Fruit fly (Drosophila melanogaster): Measurements from ENCODE around the gene Dnz1.

Dnz1 gene

dm6 chr2L:10856328-10856942 is at the start of gene Dnz1:
TSS of gene Dnz1 (minus strand) at chr2L:10856644.
- TF ChIP-seq CTCF (optimal IDR thresholded peaks at IDR 0.05) (no peak), CG8478 (optimal IDR thresholded peaks at IDR 0.05) (no peak)

dm6 chr2L:10901685-10902084 is 45.2 kb upstream of the Dnz1 start, which contains the start of gene CG14070:
TSS of gene CG14070 (minus strand) at chr2L:10901785.
- no peak for TF ChIP-seq CG8478 (optimal IDR thresholded peaks at IDR 0.05)
- TF ChIP-seq CTCF (optimal IDR thresholded peaks at IDR 0.05), result no peak

dm6 chr2L:10888827-10889226 is 32.4 kb upstream of the Dnz1 start, which contains the start of gene CG14071:
TSS of gene CG14071 (minus strand) at chr2L:10888927.
- TF ChIP-seq CG8478 (optimal IDR thresholded peaks at IDR 0.05) (no peak), CTCF (optimal IDR thresholded peaks at IDR 0.05) (no peak)

dm6 chr2L:10869867-10870266 is 13.4 kb upstream of the Dnz1 start, which contains the start of gene CG12517:
TSS of gene CG12517 (plus strand) at chr2L:10870167.
- TF ChIP-seq CTCF (optimal IDR thresholded peaks at IDR 0.05) (no peak), CG8478 (optimal IDR thresholded peaks at IDR 0.05) (no peak)

- TF ChIP-seq CG8478 (optimal IDR thresholded peaks at IDR 0.05), result no peak
- TF ChIP-seq CTCF (optimal IDR thresholded peaks at IDR 0.05), result no peak
Measured at dm6 chr2L:10858064-10859047, 1.9 kb upstream of the Dnz1 start, which contains the start of the genes aurB and Stam. TSS of gene aurB (minus strand) at chr2L:10858094. TSS of gene Stam (plus strand) at chr2L:10858536.

- TF ChIP-seq CG8478 (optimal IDR thresholded peaks at IDR 0.05) (no peak), CTCF (optimal IDR thresholded peaks at IDR 0.05) (no peak)
Measured at dm6 chr2L:10851336-10851862, 5.0 kb downstream of the Dnz1 start.

- TF ChIP-seq CG8478 (optimal IDR thresholded peaks at IDR 0.05), result no peak
- TF ChIP-seq CTCF (optimal IDR thresholded peaks at IDR 0.05), result peak in 1 of 2 experiments; percentile 43
Measured at dm6 chr2L:10850320-10850990, 6.0 kb downstream of the Dnz1 start, which contains the start of gene porin. TSS of gene porin (minus strand) at chr2L:10850848.

- no peak for TF ChIP-seq CTCF (optimal IDR thresholded peaks at IDR 0.05)
- TF ChIP-seq CG8478 (optimal IDR thresholded peaks at IDR 0.05), result no peak
Measured at dm6 chr2L:10849511-10850191, 6.8 kb downstream of the Dnz1 start, which contains the start of gene SmydA-3. TSS of gene SmydA-3 (plus strand) at chr2L:10850141.

dm6 chr2L:10846944-10847343 is 9.5 kb downstream of the Dnz1 start, which contains the start of gene Porin2:
TSS of gene Porin2 (minus strand) at chr2L:10847044.
- no peak for TF ChIP-seq CTCF (optimal IDR thresholded peaks at IDR 0.05)
- TF ChIP-seq CG8478 (optimal IDR thresholded peaks at IDR 0.05), result no peak

- no peak for TF ChIP-seq CTCF (optimal IDR thresholded peaks at IDR 0.05)
- TF ChIP-seq CG8478 (optimal IDR thresholded peaks at IDR 0.05), result no peak
Measured at dm6 chr2L:10845564-10845963, 10.9 kb downstream of the Dnz1 start, which contains the start of the genes CG17139 and CG17140. TSS of gene CG17139 (minus strand) at chr2L:10845664. TSS of gene CG17140 (minus strand) at chr2L:10845664.

- peak; percentile 12 to 19 for TF ChIP-seq CTCF (optimal IDR thresholded peaks at IDR 0.05)
- no peak for TF ChIP-seq CG8478 (optimal IDR thresholded peaks at IDR 0.05)
Measured at dm6 chr2L:10842326-10842725, 14.1 kb downstream of the Dnz1 start, which contains the start of gene CG6700. TSS of gene CG6700 (minus strand) at chr2L:10842597.

- no peak for TF ChIP-seq CTCF (optimal IDR thresholded peaks at IDR 0.05)
Measured at dm6 chr2L:10841619-10842018, 14.8 kb downstream of the Dnz1 start.

dm6 chr2L:10837491-10837890 is 19.0 kb downstream of the Dnz1 start, which contains the start of gene Nos:
TSS of gene Nos (minus strand) at chr2L:10837511.
- TF ChIP-seq CG8478 (optimal IDR thresholded peaks at IDR 0.05), result no peak
- no peak for TF ChIP-seq CTCF (optimal IDR thresholded peaks at IDR 0.05)

- TF ChIP-seq CTCF (optimal IDR thresholded peaks at IDR 0.05) (no peak), CG8478 (optimal IDR thresholded peaks at IDR 0.05) (no peak)
Measured at dm6 chr2L:10831590-10831989, 24.9 kb downstream of the Dnz1 start.
